Worm (Caenorhabditis elegans) whole organism, L2 larva: ENCODE measurements around the gene T01C3.2.

Source experiments
- dmd-4 ChIP-seq: sonication (generic microtip); optimal IDR thresholded peaks from 2 replicates; lab custom pipeline; 2017; ENCODE audit warnings: missing biosample characterization, missing genetic modification characterization
- lin-13 ChIP-seq: fragments of 150-350 bp; optimal IDR thresholded peaks from 2 replicates; lab custom pipeline; 2014; ENCODE audit warnings: missing biosample characterization, missing genetic modification reagents, missing genetic modification characterization
- lin-39 ChIP-seq: fragments of 150-350 bp; optimal IDR thresholded peaks from 2 replicates; lab custom pipeline; 2014; ENCODE audit warnings: missing biosample characterization, missing genetic modification reagents, missing genetic modification characterization
- nhr-77 ChIP-seq: fragments of 150-350 bp; optimal IDR thresholded peaks from 2 replicates; lab custom pipeline; 2014; ENCODE audit warnings: missing biosample characterization, missing genetic modification characterization
- ztf-11 ChIP-seq: sonication (generic microtip); optimal IDR thresholded peaks from 2 replicates; lab custom pipeline; 2017; ENCODE audit warnings: missing biosample characterization, missing genetic modification characterization

- no peak for TF ChIP-seq lin-13 (GFP tag; lab: Kevin White, UChicago)
- TF ChIP-seq nhr-77 (tag; lab: Kevin White, UChicago), result no peak
- no peak for TF ChIP-seq ztf-11 (tag; lab: Kevin White, UChicago)
- TF ChIP-seq dmd-4 (tag; lab: Kevin White, UChicago), result no peak
- no peak for TF ChIP-seq lin-39
These were observed 8.6 kb downstream of the T01C3.2 start, which contains the start of gene T01C3.11 for ce11 chrV:14999485-15000023.
